Fruit fly (Drosophila melanogaster) whole organism, embryonic: ENCODE measurements around the gene gammaCOP.
A peak's percentile ranks its signal among the peaks of the same experiment; 100 is the strongest.

Experiments used
- Ada2b ChIP-seq: fragments of 200-800 bp; sonication (Bioruptor generic); IDR thresholded peaks from 2 replicates; pipeline ENCODE4 v1.3.6; 2022; ENCODE audit warnings: missing biosample characterization, missing genetic modification characterization
- CG10654 ChIP-seq: fragments of 200-800 bp; sonication (Bioruptor generic); optimal IDR thresholded peaks from 2 replicates; lab custom pipeline; 2016; ENCODE audit warnings: missing biosample characterization, missing genetic modification characterization
- CG11247 ChIP-seq: fragments of 200-800 bp; sonication (Bioruptor generic); IDR thresholded peaks from 2 replicates; pipeline ENCODE4 v1.3.6; 2022; ENCODE audit warnings: missing biosample characterization, missing genetic modification characterization
- CG12071 ChIP-seq: fragments of 200-800 bp; sonication (Bioruptor generic); optimal IDR thresholded peaks from 3 replicates; lab custom pipeline; 2018; ENCODE audit warnings: missing biosample characterization, mild to moderate bottlenecking, missing genetic modification characterization
- CG12104 ChIP-seq: fragments of 200-800 bp; sonication (Bioruptor generic); optimal IDR thresholded peaks from 3 replicates; lab custom pipeline; 2016; ENCODE audit warnings: missing biosample characterization, missing genetic modification characterization
- CG12391 ChIP-seq: fragments of 200-800 bp; sonication (Bioruptor generic); optimal IDR thresholded peaks from 3 replicates; lab custom pipeline; 2018; ENCODE audit warnings: missing biosample characterization, mild to moderate bottlenecking, missing genetic modification characterization, moderate library complexity
- CG12942 ChIP-seq: fragments of 200-800 bp; sonication (Bioruptor generic); optimal IDR thresholded peaks from 3 replicates; lab custom pipeline; 2016; ENCODE audit warnings: missing biosample characterization, missing genetic modification characterization
- CG13287 ChIP-seq: fragments of 200-800 bp; sonication (Bioruptor generic); IDR thresholded peaks from 2 replicates; pipeline ENCODE4 v1.3.6; 2022; ENCODE audit warnings: missing biosample characterization, missing genetic modification characterization; ENCODE audit not compliant: partially characterized antibody
- CG13624 ChIP-seq: fragments of 200-800 bp; sonication (Bioruptor generic); optimal IDR thresholded peaks from 2 replicates; lab custom pipeline; 2016; ENCODE audit warnings: missing biosample characterization, missing genetic modification characterization
- CG13894 ChIP-seq: fragments of 200-800 bp; sonication (Bioruptor generic); optimal IDR thresholded peaks from 3 replicates; lab custom pipeline; 2018; ENCODE audit warnings: missing biosample characterization, mild to moderate bottlenecking, missing genetic modification characterization, moderate library complexity
- CG16815 ChIP-seq: fragments of 200-800 bp; sonication (Bioruptor generic); optimal IDR thresholded peaks from 3 replicates; lab custom pipeline; 2017; ENCODE audit warnings: missing biosample characterization, mild to moderate bottlenecking, missing genetic modification characterization
- CG17359 ChIP-seq: fragments of 200-800 bp; sonication (Bioruptor generic); optimal IDR thresholded peaks from 3 replicates; lab custom pipeline; 2018; ENCODE audit warnings: missing biosample characterization, mild to moderate bottlenecking, missing genetic modification characterization, moderate library complexity
- CG18476 ChIP-seq: fragments of 200-800 bp; sonication (Bioruptor generic); optimal IDR thresholded peaks from 2 replicates; lab custom pipeline; 2016; ENCODE audit warnings: missing biosample characterization, mild to moderate bottlenecking, missing genetic modification characterization
- CG18599 ChIP-seq: fragments of 200-800 bp; sonication (Bioruptor generic); optimal IDR thresholded peaks from 3 replicates; lab custom pipeline; 2017; ENCODE audit warnings: missing biosample characterization, missing genetic modification characterization, mild to moderate bottlenecking, moderate library complexity, missing genetic modification reagents
- CG2129 ChIP-seq: fragments of 200-800 bp; sonication (Bioruptor generic); IDR thresholded peaks from 2 replicates; pipeline ENCODE4 v1.3.6; 2022; ENCODE audit warnings: missing biosample characterization, missing genetic modification characterization; ENCODE audit not compliant: partially characterized antibody
- CG2202 ChIP-seq: fragments of 200-800 bp; sonication (Bioruptor generic); optimal IDR thresholded peaks from 2 replicates; lab custom pipeline; 2018; ENCODE audit warnings: missing biosample characterization, mild to moderate bottlenecking, missing genetic modification characterization
- CG30431 ChIP-seq: fragments of 200-800 bp; sonication (Bioruptor generic); optimal IDR thresholded peaks from 2 replicates; lab custom pipeline; 2017; ENCODE audit warnings: missing biosample characterization, missing genetic modification characterization
- CG31441 ChIP-seq: fragments of 200-800 bp; sonication (Bioruptor generic); IDR thresholded peaks from 2 replicates; pipeline ENCODE4 v1.3.6; 2022; ENCODE audit warnings: missing biosample characterization, missing genetic modification characterization
- CG3163 ChIP-seq: fragments of 200-800 bp; sonication (Bioruptor generic); optimal IDR thresholded peaks from 3 replicates; lab custom pipeline; 2016; ENCODE audit warnings: missing biosample characterization, missing genetic modification characterization
- CG32532 ChIP-seq: fragments of 200-800 bp; sonication (Bioruptor generic); IDR thresholded peaks from 2 replicates; pipeline ENCODE4 v1.3.6; 2022; ENCODE audit warnings: missing biosample characterization, missing genetic modification characterization
- CG4707 ChIP-seq: fragments of 200-800 bp; sonication (Bioruptor generic); optimal IDR thresholded peaks from 2 replicates; lab custom pipeline; 2018; ENCODE audit warnings: missing biosample characterization, mild to moderate bottlenecking, missing genetic modification characterization, moderate library complexity
- CG4730 ChIP-seq: fragments of 200-800 bp; sonication (Bioruptor generic); IDR thresholded peaks from 2 replicates; pipeline ENCODE4 v1.3.6; 2022; ENCODE audit warnings: missing biosample characterization, missing genetic modification characterization
- CG4820 ChIP-seq: fragments of 200-800 bp; sonication (Bioruptor generic); optimal IDR thresholded peaks from 3 replicates; lab custom pipeline; 2016; ENCODE audit warnings: missing biosample characterization, missing genetic modification characterization
- CG7786 ChIP-seq: fragments of 200-800 bp; sonication (Bioruptor generic); optimal IDR thresholded peaks from 2 replicates; lab custom pipeline; 2016; ENCODE audit warnings: missing biosample characterization, missing genetic modification characterization
- CG9727 ChIP-seq: fragments of 200-800 bp; sonication (Bioruptor generic); optimal IDR thresholded peaks from 3 replicates; lab custom pipeline; 2017; ENCODE audit warnings: missing biosample characterization, mild to moderate bottlenecking, missing genetic modification characterization
- CTCF ChIP-seq: fragments of 200-800 bp; sonication (Bioruptor generic); optimal IDR thresholded peaks from 2 replicates; lab custom pipeline; 2017; ENCODE audit warnings: missing biosample characterization, mild to moderate bottlenecking, missing genetic modification characterization, moderate library complexity
- CkIIα-i1 ChIP-seq: fragments of 200-800 bp; sonication (Bioruptor generic); IDR thresholded peaks from 2 replicates; pipeline ENCODE4 v1.3.6; 2022; ENCODE audit warnings: missing biosample characterization, missing genetic modification characterization
- D19B ChIP-seq: fragments of 200-800 bp; sonication (Bioruptor generic); optimal IDR thresholded peaks from 2 replicates; lab custom pipeline; 2017; ENCODE audit warnings: missing biosample characterization, mild to moderate bottlenecking, missing genetic modification characterization
- Dek ChIP-seq: fragments of 200-800 bp; sonication (Bioruptor generic); optimal IDR thresholded peaks from 3 replicates; lab custom pipeline; 2019; ENCODE audit warnings: missing biosample characterization, mild to moderate bottlenecking, missing genetic modification characterization, moderate library complexity
- Ets65A ChIP-seq: fragments of 200-800 bp; sonication (Bioruptor generic); peaks from one replicate; lab custom pipeline; 2016; ENCODE audit warnings: missing biosample characterization, missing genetic modification characterization
- Gug ChIP-seq: fragments of 200-800 bp; sonication (Bioruptor generic); IDR thresholded peaks from 4 replicates; pipeline ENCODE4 v1.3.6; 2022; ENCODE audit warnings: missing biosample characterization, missing genetic modification characterization
- HLHmδ ChIP-seq: fragments of 200-800 bp; sonication (Bioruptor generic); optimal IDR thresholded peaks from 2 replicates; lab custom pipeline; 2018; ENCODE audit warnings: missing biosample characterization, mild to moderate bottlenecking, missing genetic modification characterization, moderate library complexity
- Hsf ChIP-seq: fragments of 200-800 bp; sonication (Bioruptor generic); optimal IDR thresholded peaks from 3 replicates; lab custom pipeline; 2016; ENCODE audit warnings: missing biosample characterization, missing genetic modification characterization
- Lhr ChIP-seq: fragments of 200-800 bp; sonication (Bioruptor generic); optimal IDR thresholded peaks from 3 replicates; lab custom pipeline; 2017; ENCODE audit warnings: mild to moderate bottlenecking, missing biosample characterization, missing genetic modification reagents, missing genetic modification characterization
- MBD-R2 ChIP-seq: fragments of 200-800 bp; sonication (Bioruptor generic); IDR thresholded peaks from 2 replicates; pipeline ENCODE4 v1.3.6; 2022; ENCODE audit warnings: missing biosample characterization, missing genetic modification characterization
- Sin3A ChIP-seq: fragments of >200 bp; optimal IDR thresholded peaks from 2 replicates; lab custom pipeline; 2018
- ab ChIP-seq: fragments of 200-800 bp; sonication (Bioruptor generic); optimal IDR thresholded peaks from 2 replicates; lab custom pipeline; 2016; ENCODE audit warnings: missing biosample characterization, missing genetic modification characterization
- br ChIP-seq: fragments of >200 bp; optimal IDR thresholded peaks from 2 replicates; lab custom pipeline; 2017
- cg ChIP-seq: fragments of 200-800 bp; sonication (Bioruptor generic); optimal IDR thresholded peaks from 3 replicates; lab custom pipeline; 2019; ENCODE audit warnings: missing biosample characterization, mild to moderate bottlenecking, missing genetic modification characterization, moderate library complexity
- corto ChIP-seq: fragments of 200-800 bp; sonication (Bioruptor generic); optimal IDR thresholded peaks from 2 replicates; lab custom pipeline; 2016; ENCODE audit warnings: missing biosample characterization, mild to moderate bottlenecking, missing genetic modification characterization, moderate library complexity
- crol ChIP-seq: fragments of 200-800 bp; sonication (Bioruptor generic); IDR thresholded peaks from 2 replicates; pipeline ENCODE4 v1.3.6; 2022; ENCODE audit warnings: missing biosample characterization, missing genetic modification characterization
- danr ChIP-seq: fragments of 200-800 bp; sonication (Bioruptor generic); IDR thresholded peaks from 2 replicates; pipeline ENCODE4 v1.3.6; 2022; ENCODE audit warnings: missing biosample characterization, missing genetic modification characterization
- dpn ChIP-seq, 2 experiments: fragments of 200-800 bp; sonication (Bioruptor generic); optimal IDR thresholded peaks; 3 replicates each; lab custom pipeline; 2016; ENCODE audit warnings: missing biosample characterization in 2 of 2, missing genetic modification characterization in 2 of 2
- dysf ChIP-seq: fragments of 200-800 bp; sonication (Bioruptor generic); IDR thresholded peaks from 3 replicates; pipeline ENCODE4 v1.3.6; 2022; ENCODE audit warnings: missing biosample characterization, missing genetic modification characterization
- fd102C ChIP-seq: fragments of 200-800 bp; sonication (Bioruptor generic); optimal IDR thresholded peaks from 2 replicates; lab custom pipeline; 2018; ENCODE audit warnings: missing biosample characterization, mild to moderate bottlenecking, missing genetic modification characterization, moderate library complexity
- her ChIP-seq: fragments of 200-800 bp; sonication (Bioruptor generic); optimal IDR thresholded peaks from 2 replicates; lab custom pipeline; 2016; ENCODE audit warnings: missing biosample characterization, missing genetic modification characterization
- lilli ChIP-seq: fragments of 200-800 bp; sonication (Bioruptor generic); optimal IDR thresholded peaks from 3 replicates; lab custom pipeline; 2016; ENCODE audit warnings: missing biosample characterization, missing genetic modification characterization
- nerfin-2 ChIP-seq: fragments of 200-800 bp; sonication (Bioruptor generic); IDR thresholded peaks from 2 replicates; pipeline ENCODE4 v1.3.6; 2022; ENCODE audit warnings: missing biosample characterization, missing genetic modification characterization; ENCODE audit not compliant: partially characterized antibody
- nmo ChIP-seq: fragments of 200-800 bp; sonication (Bioruptor generic); optimal IDR thresholded peaks from 2 replicates; lab custom pipeline; 2018; ENCODE audit warnings: missing biosample characterization, mild to moderate bottlenecking, missing genetic modification characterization, moderate library complexity
- peb ChIP-seq: fragments of 200-800 bp; sonication (Bioruptor generic); IDR thresholded peaks from 2 replicates; pipeline ENCODE4 v1.3.6; 2022; ENCODE audit warnings: missing biosample characterization, missing genetic modification characterization
- rib ChIP-seq: fragments of 200-800 bp; sonication (Bioruptor generic); IDR thresholded peaks from 2 replicates; pipeline ENCODE4 v1.3.6; 2022; ENCODE audit warnings: missing biosample characterization, missing genetic modification characterization
- salm ChIP-seq: fragments of 200-800 bp; sonication (Bioruptor generic); optimal IDR thresholded peaks from 2 replicates; lab custom pipeline; 2018; ENCODE audit warnings: missing biosample characterization, mild to moderate bottlenecking, missing genetic modification characterization
- zen ChIP-seq: fragments of 200-800 bp; sonication (Bioruptor generic); optimal IDR thresholded peaks from 3 replicates; lab custom pipeline; 2018; ENCODE audit warnings: missing biosample characterization, mild to moderate bottlenecking, missing genetic modification characterization, moderate library complexity

The gammaCOP gene

DNA sequence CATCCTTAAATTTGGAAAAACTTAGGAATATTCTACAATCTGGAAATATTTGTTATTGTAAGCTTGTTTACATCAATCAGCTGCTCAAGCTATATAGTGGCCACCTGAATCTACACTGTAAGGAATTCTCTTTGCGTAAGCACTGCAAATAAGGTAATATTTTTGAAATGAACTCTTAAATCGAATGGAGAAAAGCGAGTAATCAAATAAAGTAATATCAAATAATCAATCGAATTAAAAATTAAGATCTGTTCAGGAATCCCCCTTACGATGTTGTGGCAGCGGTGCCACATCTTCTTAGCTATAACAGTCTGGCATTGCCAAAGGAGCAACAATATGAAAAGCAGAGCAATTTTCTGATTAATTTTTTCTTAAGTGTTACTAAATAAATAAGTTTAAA, 44.1 kb downstream of the gammaCOP start, which contains the start of the genes Mnat9 and CG1792 (continued):
- TF ChIP-seq zen (tag; lab: Kevin White, UChicago) (peak; percentile 98), Dek (tag; lab: Kevin White, UChicago) (peak; percentile 98), peb (GFP tag; lab: Robert Waterston, UW) (peak; percentile 98), CkIIα-i1 (GFP tag; lab: Robert Waterston, UW) (peak; percentile 94), Gug (GFP tag; lab: Robert Waterston, UW) (peak; percentile 99), CTCF (GFP tag; lab: Kevin White, UChicago) (peak; percentile 66), CG9727 (GFP tag; lab: Kevin White, UChicago) (peak; percentile 98), CG12391 (tag; lab: Kevin White, UChicago) (peak; percentile 99), nmo (GFP tag; lab: Kevin White, UChicago) (peak; percentile 99), CG13287 (peak; percentile 55), corto (GFP tag; lab: Kevin White, UChicago) (peak; percentile 92), D19B (peak; percentile 93), CG12071 (GFP tag; lab: Kevin White, UChicago) (peak; percentile 98), CG12942 (GFP tag; lab: Kevin White, UChicago) (peak; percentile 99), ab (GFP tag; lab: Kevin White, UChicago) (peak; percentile 92), CG2129 (no peak), Ada2b (GFP tag; lab: Robert Waterston, UW) (peak; percentile 99), Ets65A (GFP tag; lab: Kevin White, UChicago) (peak; percentile 100), Lhr (GFP tag; lab: Kevin White, UChicago) (peak; percentile 94), CG17359 (peak; percentile 99), CG4730 (peak; percentile 99), CG18476 (peak; percentile 99), CG12104 (GFP tag; lab: Kevin White, UChicago) (peak; percentile 98), CG4707 (GFP tag; lab: Kevin White, UChicago) (peak; percentile 94), MBD-R2 (GFP tag; lab: Robert Waterston, UW) (peak; percentile 100), Hsf (GFP tag; lab: Kevin White, UChicago) (peak; percentile 99), HLHmδ (no peak), CG3163 (GFP tag; lab: Kevin White, UChicago) (peak; percentile 88), CG11247 (GFP tag; lab: Robert Waterston, UW) (peak; percentile 100), crol (GFP tag; lab: Robert Waterston, UW) (peak; percentile 83), CG10654 (peak; percentile 99), lilli (GFP tag; lab: Kevin White, UChicago) (peak; percentile 99), cg (GFP tag; lab: Kevin White, UChicago) (peak; percentile 8), CG2202 (tag; lab: Kevin White, UChicago) (peak; percentile 95), Sin3A (lab: Kevin White, UChicago) (no peak), CG32532 (GFP tag; lab: Robert Waterston, UW) (peak; percentile 100), CG7786 (GFP tag; lab: Kevin White, UChicago) (peak; percentile 99), CG30431 (GFP tag; lab: Kevin White, UChicago) (peak; percentile 98), nerfin-2 (GFP tag; lab: Robert Waterston, UW) (no peak), rib (peak; percentile 99), CG18599 (GFP tag; lab: Kevin White, UChicago) (peak; percentile 98), CG13894 (tag; lab: Kevin White, UChicago) (peak; percentile 96), dysf (GFP tag; lab: Robert Waterston, UW) (peak; percentile 99), dpn (GFP tag; optimal IDR thresholded peaks at IDR 0.05; lab: Kevin White, UChicago) (peak; percentile 99), her (GFP tag; lab: Kevin White, UChicago) (peak; percentile 96), CG16815 (GFP tag; lab: Kevin White, UChicago) (peak; percentile 98), CG31441 (GFP tag; lab: Robert Waterston, UW) (peak; percentile 98), CG4820 (GFP tag; lab: Kevin White, UChicago) (peak; percentile 98), CG13624 (peak; percentile 99), danr (GFP tag; lab: Robert Waterston, UW) (peak; percentile 98), fd102C (GFP tag; lab: Kevin White, UChicago) (peak; percentile 70), salm (peak; percentile 94), br (lab: Kevin White, UChicago) (no peak)
